Worm (Caenorhabditis elegans): ENCODE measurements around the gene F26F4.8.

- TF ChIP-seq unc-62 (GFP tag; optimal IDR thresholded peaks at IDR 0.05 in 1 of 2) (no peak), unc-62 (tag; optimal IDR thresholded peaks at IDR 0.05) (no peak), hlh-30 (tag; optimal IDR thresholded peaks at IDR 0.05; ENCODE audit: insufficient read depth) (no peak), nhr-10 (tag; optimal IDR thresholded peaks at IDR 0.05) (no peak), F10B5.3 (tag; optimal IDR thresholded peaks at IDR 0.05) (no peak), nhr-28 (tag; optimal IDR thresholded peaks at IDR 0.05) (no peak), F49E8.2 (tag; optimal IDR thresholded peaks at IDR 0.05; ENCODE audit: borderline replicate concordance) (no peak), unc-39 (tag; optimal IDR thresholded peaks at IDR 0.05) (no peak)
These were observed 42.1 kb downstream of the F26F4.8 start, which contains the start of gene coq-8 for ce11 chrIII:4863127-4863526.
